Fruit fly (Drosophila melanogaster) whole organism, embryonic: ENCODE results near the gene Trf4-2.

Experiments used
- Bdp1 ChIP-seq: fragments of 200-800 bp; sonication (Bioruptor generic); optimal IDR thresholded peaks from 3 replicates; lab custom pipeline; 2016; ENCODE audit warnings: missing biosample characterization, missing genetic modification characterization
- Bgb ChIP-seq: fragments of 200-800 bp; sonication (Bioruptor generic); IDR thresholded peaks from 2 replicates; pipeline ENCODE4 v1.3.6; 2022; ENCODE audit warnings: missing biosample characterization, missing genetic modification characterization; ENCODE audit not compliant: partially characterized antibody
- CG10274 ChIP-seq: fragments of 200-800 bp; sonication (Bioruptor generic); optimal IDR thresholded peaks from 3 replicates; lab custom pipeline; 2017; ENCODE audit warnings: missing biosample characterization, mild to moderate bottlenecking, missing genetic modification characterization
- CG10366 ChIP-seq: fragments of 200-800 bp; sonication (Bioruptor generic); IDR thresholded peaks from 2 replicates; pipeline ENCODE4 v1.3.6; 2022; ENCODE audit warnings: missing biosample characterization, missing genetic modification characterization
- CG12155 ChIP-seq: fragments of 200-800 bp; sonication (Bioruptor generic); optimal IDR thresholded peaks from 3 replicates; lab custom pipeline; 2016; ENCODE audit warnings: missing biosample characterization, missing genetic modification characterization
- CG13624 ChIP-seq: fragments of 200-800 bp; sonication (Bioruptor generic); optimal IDR thresholded peaks from 2 replicates; lab custom pipeline; 2016; ENCODE audit warnings: missing biosample characterization, missing genetic modification characterization
- CG14667 ChIP-seq: fragments of 200-800 bp; sonication (Bioruptor generic); IDR thresholded peaks from 2 replicates; pipeline ENCODE4 v1.3.6; 2022; ENCODE audit warnings: missing biosample characterization, missing genetic modification characterization
- CG17568 ChIP-seq: fragments of 200-800 bp; sonication (Bioruptor generic); optimal IDR thresholded peaks from 2 replicates; lab custom pipeline; 2018; ENCODE audit warnings: missing biosample characterization, mild to moderate bottlenecking, missing genetic modification characterization, moderate library complexity
- CG1832 ChIP-seq: fragments of 200-800 bp; sonication (Bioruptor generic); optimal IDR thresholded peaks from 2 replicates; lab custom pipeline; 2017; ENCODE audit warnings: missing biosample characterization, mild to moderate bottlenecking, missing genetic modification characterization, inconsistent platforms
- CG18599 ChIP-seq: fragments of 200-800 bp; sonication (Bioruptor generic); optimal IDR thresholded peaks from 3 replicates; lab custom pipeline; 2017; ENCODE audit warnings: missing biosample characterization, missing genetic modification characterization, mild to moderate bottlenecking, moderate library complexity, missing genetic modification reagents
- CG2199 ChIP-seq: fragments of 200-800 bp; sonication (Bioruptor generic); IDR thresholded peaks from 3 replicates; pipeline ENCODE4 v1.3.6; 2022; ENCODE audit warnings: missing biosample characterization, missing genetic modification characterization
- CG2678 ChIP-seq: fragments of 200-800 bp; sonication (Bioruptor generic); optimal IDR thresholded peaks from 3 replicates; lab custom pipeline; 2019; ENCODE audit warnings: missing biosample characterization, mild to moderate bottlenecking, missing genetic modification characterization, moderate library complexity
- CG32767 ChIP-seq: fragments of 200-800 bp; sonication (Bioruptor generic); IDR thresholded peaks from 2 replicates; pipeline ENCODE4 v1.3.6; 2022; ENCODE audit warnings: missing biosample characterization, missing genetic modification characterization
- CG32772 ChIP-seq: fragments of 200-800 bp; sonication (Bioruptor generic); IDR thresholded peaks from 2 replicates; pipeline ENCODE4 v1.3.6; 2022; ENCODE audit warnings: missing biosample characterization, missing genetic modification characterization
- CG4328 ChIP-seq: fragments of 200-800 bp; sonication (Bioruptor generic); optimal IDR thresholded peaks from 3 replicates; lab custom pipeline; 2017; ENCODE audit warnings: missing biosample characterization, missing genetic modification reagents, missing genetic modification characterization
- CG4730 ChIP-seq: fragments of 200-800 bp; sonication (Bioruptor generic); IDR thresholded peaks from 2 replicates; pipeline ENCODE4 v1.3.6; 2022; ENCODE audit warnings: missing biosample characterization, missing genetic modification characterization
- CG5245 ChIP-seq: fragments of 200-800 bp; sonication (Bioruptor generic); optimal IDR thresholded peaks from 3 replicates; lab custom pipeline; 2016; ENCODE audit warnings: missing biosample characterization, missing genetic modification characterization
- CG6175 ChIP-seq: fragments of 200-800 bp; sonication (Bioruptor generic); IDR thresholded peaks from 3 replicates; pipeline ENCODE4 v1.3.6; 2022; ENCODE audit warnings: missing biosample characterization, missing genetic modification characterization
- CG8290 ChIP-seq, 3 experiments: fragments of 200-800 bp; sonication (Bioruptor generic); optimal IDR thresholded peaks; 2 replicates each; lab custom pipeline; 2016 to 2019; ENCODE audit warnings: missing biosample characterization in 3 of 3, missing genetic modification characterization in 3 of 3, mild to moderate bottlenecking in 2 of 3, moderate library complexity in 1 of 3
- CTCF ChIP-seq: fragments of 200-800 bp; sonication (Bioruptor generic); optimal IDR thresholded peaks from 2 replicates; lab custom pipeline; 2017; ENCODE audit warnings: missing biosample characterization, mild to moderate bottlenecking, missing genetic modification characterization, moderate library complexity
- Dref ChIP-seq: fragments of 200-800 bp; sonication (Bioruptor generic); IDR thresholded peaks from 2 replicates; pipeline ENCODE4 v1.3.6; 2022; ENCODE audit warnings: missing biosample characterization, missing genetic modification characterization
- ERR ChIP-seq: fragments of 200-800 bp; sonication (Bioruptor generic); optimal IDR thresholded peaks from 2 replicates; lab custom pipeline; 2016; ENCODE audit warnings: missing biosample characterization, missing genetic modification characterization
- Fer1 ChIP-seq: fragments of 200-800 bp; sonication (Bioruptor generic); optimal IDR thresholded peaks from 2 replicates; lab custom pipeline; 2017; ENCODE audit warnings: missing biosample characterization, mild to moderate bottlenecking, missing genetic modification characterization
- Gsc ChIP-seq: fragments of 200-800 bp; sonication (Bioruptor generic); IDR thresholded peaks from 2 replicates; pipeline ENCODE4 v1.3.6; 2022; ENCODE audit warnings: missing biosample characterization, missing genetic modification characterization
- Gug ChIP-seq: fragments of 200-800 bp; sonication (Bioruptor generic); IDR thresholded peaks from 4 replicates; pipeline ENCODE4 v1.3.6; 2022; ENCODE audit warnings: missing biosample characterization, missing genetic modification characterization
- HLH3B ChIP-seq: fragments of 200-800 bp; sonication (Bioruptor generic); IDR thresholded peaks from 2 replicates; pipeline ENCODE4 v1.3.6; 2022; ENCODE audit warnings: missing biosample characterization, missing genetic modification characterization
- HLH4C ChIP-seq: fragments of 200-800 bp; sonication (Bioruptor generic); IDR thresholded peaks from 3 replicates; pipeline ENCODE4 v1.3.6; 2022; ENCODE audit warnings: missing biosample characterization, missing genetic modification characterization; ENCODE audit not compliant: partially characterized antibody
- HLH54F ChIP-seq: fragments of 200-800 bp; sonication (Bioruptor generic); optimal IDR thresholded peaks from 3 replicates; lab custom pipeline; 2016; ENCODE audit warnings: missing biosample characterization, missing genetic modification characterization
- Hsf ChIP-seq: fragments of 200-800 bp; sonication (Bioruptor generic); optimal IDR thresholded peaks from 3 replicates; lab custom pipeline; 2016; ENCODE audit warnings: missing biosample characterization, missing genetic modification characterization
- Lpt ChIP-seq: fragments of >200 bp; optimal IDR thresholded peaks from 2 replicates; lab custom pipeline; 2018; ENCODE audit warnings: missing biosample characterization, missing genetic modification characterization
- NK7.1 ChIP-seq: fragments of 200-800 bp; sonication (Bioruptor generic); optimal IDR thresholded peaks from 3 replicates; lab custom pipeline; 2016; ENCODE audit warnings: missing biosample characterization, missing genetic modification characterization
- Nf-YB ChIP-seq: fragments of 200-800 bp; sonication (Bioruptor generic); optimal IDR thresholded peaks from 3 replicates; lab custom pipeline; 2019; ENCODE audit warnings: missing biosample characterization, mild to moderate bottlenecking, missing genetic modification characterization, moderate library complexity
- Six4 ChIP-seq: fragments of 200-800 bp; sonication (Bioruptor generic); optimal IDR thresholded peaks from 2 replicates; lab custom pipeline; 2016; ENCODE audit warnings: missing biosample characterization, missing genetic modification characterization
- Tbp ChIP-seq: fragments of >200 bp; optimal IDR thresholded peaks from 2 replicates; lab custom pipeline; 2018; ENCODE audit warnings: missing biosample characterization, missing genetic modification characterization
- amos ChIP-seq: fragments of 200-800 bp; sonication (Bioruptor generic); IDR thresholded peaks from 2 replicates; pipeline ENCODE4 v1.3.6; 2022; ENCODE audit warnings: missing biosample characterization, missing genetic modification characterization; ENCODE audit not compliant: partially characterized antibody
- bab2 ChIP-seq: fragments of 200-800 bp; sonication (Bioruptor generic); optimal IDR thresholded peaks from 2 replicates; lab custom pipeline; 2016; ENCODE audit warnings: missing biosample characterization, missing genetic modification characterization
- disco-r ChIP-seq: fragments of 200-800 bp; sonication (Bioruptor generic); optimal IDR thresholded peaks from 2 replicates; lab custom pipeline; 2016; ENCODE audit warnings: missing biosample characterization, missing genetic modification characterization
- dysf ChIP-seq: fragments of 200-800 bp; sonication (Bioruptor generic); IDR thresholded peaks from 3 replicates; pipeline ENCODE4 v1.3.6; 2022; ENCODE audit warnings: missing biosample characterization, missing genetic modification characterization
- esg ChIP-seq: fragments of 200-800 bp; sonication (Bioruptor generic); conservative IDR thresholded peaks from 2 replicates; pipeline ENCODE4 v1.3.6; 2022; ENCODE audit warnings: missing biosample characterization, missing genetic modification characterization
- grau ChIP-seq: fragments of 200-800 bp; optimal IDR thresholded peaks from 3 replicates; lab custom pipeline; 2019; ENCODE audit warnings: missing biosample characterization, mild to moderate bottlenecking, missing genetic modification characterization, moderate library complexity
- gsb-n ChIP-seq: fragments of 200-800 bp; sonication (Bioruptor generic); optimal IDR thresholded peaks from 3 replicates; lab custom pipeline; 2018; ENCODE audit warnings: missing biosample characterization, mild to moderate bottlenecking, missing genetic modification characterization
- klu ChIP-seq: fragments of 200-800 bp; sonication (Bioruptor generic); IDR thresholded peaks from 2 replicates; pipeline ENCODE4 v1.3.6; 2022; ENCODE audit warnings: missing biosample characterization, missing genetic modification characterization
- mam ChIP-seq: fragments of 200-800 bp; sonication (Bioruptor generic); optimal IDR thresholded peaks from 3 replicates; lab custom pipeline; 2016; ENCODE audit warnings: missing biosample characterization, missing genetic modification characterization
- nom ChIP-seq: fragments of 200-800 bp; sonication (Bioruptor generic); optimal IDR thresholded peaks from 2 replicates; lab custom pipeline; 2017; ENCODE audit warnings: missing biosample characterization, missing genetic modification characterization, mild to moderate bottlenecking, moderate library complexity, missing genetic modification reagents
- pb ChIP-seq: fragments of 200-800 bp; sonication (Bioruptor generic); optimal IDR thresholded peaks from 3 replicates; lab custom pipeline; 2016; ENCODE audit warnings: missing biosample characterization, missing genetic modification characterization
- schlank ChIP-seq: fragments of 200-800 bp; sonication (Bioruptor generic); optimal IDR thresholded peaks from 2 replicates; lab custom pipeline; 2018; ENCODE audit warnings: missing biosample characterization, mild to moderate bottlenecking, missing genetic modification characterization
- sima ChIP-seq: fragments of 200-800 bp; sonication (Bioruptor generic); optimal IDR thresholded peaks from 2 replicates; lab custom pipeline; 2016; ENCODE audit warnings: missing biosample characterization, missing genetic modification characterization
- sisA ChIP-seq: fragments of 200-800 bp; sonication (Bioruptor generic); IDR thresholded peaks from 2 replicates; pipeline ENCODE4 v1.3.6; 2022; ENCODE audit warnings: missing biosample characterization, missing genetic modification characterization
- slou ChIP-seq: fragments of 200-800 bp; sonication (Bioruptor generic); optimal IDR thresholded peaks from 3 replicates; lab custom pipeline; 2016; ENCODE audit warnings: missing biosample characterization, missing genetic modification characterization
- sqz ChIP-seq: fragments of 200-800 bp; sonication (Bioruptor generic); optimal IDR thresholded peaks from 3 replicates; lab custom pipeline; 2018; ENCODE audit warnings: missing biosample characterization, mild to moderate bottlenecking, missing genetic modification characterization
- ssp ChIP-seq: fragments of 200-800 bp; sonication (Bioruptor generic); IDR thresholded peaks from 2 replicates; pipeline ENCODE4 v1.3.6; 2022; ENCODE audit warnings: missing biosample characterization, missing genetic modification characterization
- zen2 ChIP-seq: fragments of 200-800 bp; sonication (Bioruptor generic); IDR thresholded peaks from 3 replicates; pipeline ENCODE4 v1.3.6; 2022; ENCODE audit warnings: missing biosample characterization, missing genetic modification characterization; ENCODE audit not compliant: partially characterized antibody

Trf4-2 gene

dm6 chr3R:24962470-24962869, 37.5 kb downstream of the Trf4-2 start (continued):
- no peak for TF ChIP-seq Tbp (GFP tag; lab: Kevin White, UChicago)
- TF ChIP-seq CG5245 (GFP tag; lab: Kevin White, UChicago), result peak; percentile 23
- peak; percentile 67 for TF ChIP-seq CG32772 (GFP tag; lab: Robert Waterston, UW)
- peak; percentile 53 for TF ChIP-seq CG14667
- TF ChIP-seq disco-r (GFP tag; lab: Kevin White, UChicago), result peak; percentile 27
- TF ChIP-seq HLH54F, result peak; percentile 55
- no peak for TF ChIP-seq nom (GFP tag; lab: Kevin White, UChicago)
- peak; percentile 48; the same call in 2 of the 4 replicates for TF ChIP-seq Gug (GFP tag; lab: Robert Waterston, UW)
- peak; percentile 26 for TF ChIP-seq Hsf (GFP tag; lab: Kevin White, UChicago)
- peak; percentile 15 for TF ChIP-seq sima (GFP tag; lab: Kevin White, UChicago)
- TF ChIP-seq Fer1, result no peak
- TF ChIP-seq HLH4C, result no peak
- TF ChIP-seq esg, result peak; percentile 68
- peak; percentile 77 for TF ChIP-seq CG2678 (tag; lab: Kevin White, UChicago)
- TF ChIP-seq gsb-n (tag; lab: Kevin White, UChicago), result no peak
- TF ChIP-seq CG32767 (GFP tag; lab: Robert Waterston, UW), result peak; percentile 46; the same call in 1 of the 2 replicates
- TF ChIP-seq Lpt, result no peak
- TF ChIP-seq CG10366 (GFP tag; lab: Robert Waterston, UW), result peak; percentile 78
- TF ChIP-seq Bgb (GFP tag; lab: Robert Waterston, UW), result no peak
- TF ChIP-seq bab2 (GFP tag; lab: Kevin White, UChicago), result peak; percentile 64
- TF ChIP-seq CG2199 (GFP tag; lab: Robert Waterston, UW), result no peak
- no peak for TF ChIP-seq NK7.1 (GFP tag; lab: Kevin White, UChicago)
- no peak for TF ChIP-seq CG1832 (GFP tag; lab: Kevin White, UChicago)
- no peak for TF ChIP-seq CG4328 (GFP tag; lab: Kevin White, UChicago)
- TF ChIP-seq schlank (tag; lab: Kevin White, UChicago), result no peak
- no peak for TF ChIP-seq CTCF (GFP tag; lab: Kevin White, UChicago)
- no peak for TF ChIP-seq Nf-YB (GFP tag; lab: Kevin White, UChicago)
- TF ChIP-seq CG10274, result peak; percentile 14
- TF ChIP-seq sqz (GFP tag; lab: Kevin White, UChicago), result no peak
- no peak for TF ChIP-seq ERR (GFP tag; lab: Kevin White, UChicago)
- TF ChIP-seq Dref, result no peak
- TF ChIP-seq HLH3B (GFP tag; lab: Robert Waterston, UW), result peak; percentile 67; the same call in 1 of the 2 replicates
- peak; percentile 8 for TF ChIP-seq pb (GFP tag; lab: Kevin White, UChicago)
- TF ChIP-seq dysf (GFP tag; lab: Robert Waterston, UW), result peak; percentile 76
- peak; percentile 75 for TF ChIP-seq sisA
- TF ChIP-seq CG17568 (GFP tag; lab: Kevin White, UChicago), result no peak
- no peak for TF ChIP-seq amos (GFP tag; lab: Robert Waterston, UW)
- TF ChIP-seq grau (tag; lab: Kevin White, UChicago), result no peak
- TF ChIP-seq CG12155 (GFP tag; lab: Kevin White, UChicago), result peak; percentile 48
- TF ChIP-seq CG4730 (GFP tag; lab: Robert Waterston, UW), result peak; percentile 72
- TF ChIP-seq mam (GFP tag; lab: Kevin White, UChicago), result peak; percentile 72
- 0 out of 2 replicates have a peak, but pooled peaks have one; percentile 19 for TF ChIP-seq Gsc (GFP tag; lab: Robert Waterston, UW)
- no peak for TF ChIP-seq zen2 (GFP tag; lab: Robert Waterston, UW)
- TF ChIP-seq CG8290 (GFP tag; optimal IDR thresholded peaks at IDR 0.05; lab: Kevin White, UChicago), result no peak
- TF ChIP-seq CG8290 (tag; optimal IDR thresholded peaks at IDR 0.05; lab: Kevin White, UChicago), result peak in 1 of 2 experiments; percentile 80
- no peak for TF ChIP-seq slou (GFP tag; lab: Kevin White, UChicago)
- TF ChIP-seq Six4 (GFP tag; lab: Kevin White, UChicago), result peak; percentile 28
- peak; percentile 11 for TF ChIP-seq Bdp1 (GFP tag; lab: Kevin White, UChicago)
- TF ChIP-seq CG13624 (GFP tag; lab: Kevin White, UChicago), result peak; percentile 59
- 0 out of 2 replicates have a peak, but pooled peaks have one; percentile 32 for TF ChIP-seq ssp
- peak; percentile 54 for TF ChIP-seq CG18599 (GFP tag; lab: Kevin White, UChicago)
- no peak; the same call in 1 of the 2 replicates for TF ChIP-seq klu (GFP tag; lab: Robert Waterston, UW)
- peak; percentile 64; the same call in 1 of the 3 replicates for TF ChIP-seq CG6175 (GFP tag; lab: Robert Waterston, UW)
